Worm (Caenorhabditis elegans): Measurements from ENCODE around the gene nhx-3.

nhx-3 gene

ce11 chrV:7545187-7545586, at the start of gene nhx-3, which contains the start of gene C54F6.19:
Gene nhx-3, minus strand, starts transcription at chrV:7545523.
Gene C54F6.19, plus strand, starts transcription at chrV:7545487.
- TF ChIP-seq ets-7 (tag; optimal IDR thresholded peaks at IDR 0.05): no peak
- TF ChIP-seq ceh-13 (GFP tag; optimal IDR thresholded peaks at IDR 0.05): no peak
- no peak for TF ChIP-seq hnd-1 (tag; optimal IDR thresholded peaks at IDR 0.05)
- no peak for TF ChIP-seq B0310.2 (tag; optimal IDR thresholded peaks at IDR 0.05)
- no peak for TF ChIP-seq tbx-11 (GFP tag; IDR thresholded peaks at IDR 0.05)
- TF ChIP-seq F13C5.2 (tag; optimal IDR thresholded peaks at IDR 0.05): no peak
- TF ChIP-seq hmg-4 (GFP tag; optimal IDR thresholded peaks at IDR 0.05): no peak
- TF ChIP-seq ceh-36 (tag; optimal IDR thresholded peaks at IDR 0.05): no peak
- TF ChIP-seq tbx-37 (GFP tag; conservative IDR thresholded peaks at IDR 0.05): no peak
- no peak for TF ChIP-seq scrt-1 (GFP tag; IDR thresholded peaks at IDR 0.05)

ce11 chrV:7590454-7590853, 45.1 kb upstream of the nhx-3 start, which contains the start of gene C50E3.6:
Gene C50E3.6, minus strand, starts transcription at chrV:7590554.
- no peak for TF ChIP-seq ceh-36 (tag; optimal IDR thresholded peaks at IDR 0.05)
- TF ChIP-seq tra-4 (tag; optimal IDR thresholded peaks at IDR 0.05): no peak

ce11 chrV:7587637-7588036, 42.3 kb upstream of the nhx-3 start, which contains the start of the genes F19F10.11 and C50E3.5:
Gene F19F10.11, minus strand, starts transcription at chrV:7587704.
Gene C50E3.5, plus strand, starts transcription at chrV:7587996.
- TF ChIP-seq F13C5.2 (tag; optimal IDR thresholded peaks at IDR 0.05) (peak; percentile 34), hmbx-1 (tag; optimal IDR thresholded peaks at IDR 0.05) (no peak), ceh-13 (GFP tag; optimal IDR thresholded peaks at IDR 0.05) (no peak)

ce11 chrV:7580378-7580777, 35.1 kb upstream of the nhx-3 start, which contains the start of gene ets-6:
Gene ets-6, minus strand, starts transcription at chrV:7580546.
- TF ChIP-seq ceh-13 (GFP tag; optimal IDR thresholded peaks at IDR 0.05) (no peak), F13C5.2 (tag; optimal IDR thresholded peaks at IDR 0.05) (no peak), aly-1 (tag; optimal IDR thresholded peaks at IDR 0.05) (no peak), ceh-36 (tag; optimal IDR thresholded peaks at IDR 0.05) (no peak), ama-1 (optimal IDR thresholded peaks at IDR 0.05) (no peak), tra-4 (tag; optimal IDR thresholded peaks at IDR 0.05) (no peak), ets-7 (tag; optimal IDR thresholded peaks at IDR 0.05) (no peak), hmbx-1 (tag; optimal IDR thresholded peaks at IDR 0.05) (no peak)

- no peak for TF ChIP-seq ets-7 (tag; optimal IDR thresholded peaks at IDR 0.05)
- TF ChIP-seq hnd-1 (tag; optimal IDR thresholded peaks at IDR 0.05): no peak
- TF ChIP-seq ceh-13 (GFP tag; optimal IDR thresholded peaks at IDR 0.05): no peak
- TF ChIP-seq tbx-11 (GFP tag; IDR thresholded peaks at IDR 0.05): no peak
- TF ChIP-seq ceh-36 (tag; optimal IDR thresholded peaks at IDR 0.05): no peak
- no peak for TF ChIP-seq F13C5.2 (tag; optimal IDR thresholded peaks at IDR 0.05)
- TF ChIP-seq aly-1 (tag; optimal IDR thresholded peaks at IDR 0.05): no peak
- no peak for TF ChIP-seq tra-4 (tag; optimal IDR thresholded peaks at IDR 0.05)
- no peak for TF ChIP-seq hmbx-1 (tag; optimal IDR thresholded peaks at IDR 0.05)
- no peak for TF ChIP-seq pes-1 (GFP tag; IDR thresholded peaks at IDR 0.05)
- no peak for TF ChIP-seq flt-1 (GFP tag; IDR thresholded peaks at IDR 0.05)
- no peak for TF ChIP-seq ama-1 (optimal IDR thresholded peaks at IDR 0.05)
- TF ChIP-seq hmg-4 (GFP tag; optimal IDR thresholded peaks at IDR 0.05): no peak
- no peak for TF ChIP-seq scrt-1 (GFP tag; IDR thresholded peaks at IDR 0.05)
- no peak for TF ChIP-seq sea-1 (GFP tag; conservative IDR thresholded peaks at IDR 0.05)
- no peak for TF ChIP-seq tbx-37 (GFP tag; conservative IDR thresholded peaks at IDR 0.05)
- TF ChIP-seq B0310.2 (tag; optimal IDR thresholded peaks at IDR 0.05): no peak
These were observed 30.2 kb upstream of the nhx-3 start, which contains the start of the genes snu-66 and ints-9 for ce11 chrV:7575563-7575962. Gene snu-66, minus strand, starts transcription at chrV:7575670. Gene ints-9, plus strand, starts transcription at chrV:7575802.

ce11 chrV:7570955-7571354, 25.6 kb upstream of the nhx-3 start, which contains the start of gene F19F10.14:
Gene F19F10.14, minus strand, starts transcription at chrV:7571055.
- TF ChIP-seq ceh-13 (GFP tag; optimal IDR thresholded peaks at IDR 0.05): no peak
- no peak for TF ChIP-seq F13C5.2 (tag; optimal IDR thresholded peaks at IDR 0.05)
- no peak for TF ChIP-seq hnd-1 (tag; optimal IDR thresholded peaks at IDR 0.05)
- TF ChIP-seq B0310.2 (tag; optimal IDR thresholded peaks at IDR 0.05): no peak
- TF ChIP-seq tra-4 (tag; optimal IDR thresholded peaks at IDR 0.05): no peak
- no peak for TF ChIP-seq scrt-1 (GFP tag; IDR thresholded peaks at IDR 0.05)

- TF ChIP-seq ets-7 (tag; optimal IDR thresholded peaks at IDR 0.05) (no peak), hmbx-1 (tag; optimal IDR thresholded peaks at IDR 0.05) (no peak), ceh-36 (tag; optimal IDR thresholded peaks at IDR 0.05) (no peak), tbx-11 (GFP tag; IDR thresholded peaks at IDR 0.05) (no peak), B0310.2 (tag; optimal IDR thresholded peaks at IDR 0.05) (no peak), tbx-37 (GFP tag; conservative IDR thresholded peaks at IDR 0.05) (no peak)
These were observed 25.0 kb upstream of the nhx-3 start, which contains the start of gene clec-212 for ce11 chrV:7570290-7570689. Gene clec-212, minus strand, starts transcription at chrV:7570390.

ce11 chrV:7562947-7563346, 17.6 kb upstream of the nhx-3 start, which contains the start of gene F19F10.1:
Gene F19F10.1, plus strand, starts transcription at chrV:7563247.
- TF ChIP-seq hmbx-1 (tag; optimal IDR thresholded peaks at IDR 0.05) (no peak), hnd-1 (tag; optimal IDR thresholded peaks at IDR 0.05) (no peak), tbx-11 (GFP tag; IDR thresholded peaks at IDR 0.05) (no peak), B0310.2 (tag; optimal IDR thresholded peaks at IDR 0.05) (no peak), ama-1 (optimal IDR thresholded peaks at IDR 0.05) (no peak), tbx-37 (GFP tag; conservative IDR thresholded peaks at IDR 0.05) (no peak), aly-1 (tag; optimal IDR thresholded peaks at IDR 0.05) (no peak)

ce11 chrV:7558693-7559092, 13.4 kb upstream of the nhx-3 start, which contains the start of gene ets-7:
Gene ets-7, minus strand, starts transcription at chrV:7558793.
- no peak for TF ChIP-seq hmg-4 (GFP tag; optimal IDR thresholded peaks at IDR 0.05)
- no peak for TF ChIP-seq hmbx-1 (tag; optimal IDR thresholded peaks at IDR 0.05)
- no peak for TF ChIP-seq scrt-1 (GFP tag; IDR thresholded peaks at IDR 0.05)
- no peak for TF ChIP-seq tbx-37 (GFP tag; conservative IDR thresholded peaks at IDR 0.05)
- TF ChIP-seq tbx-11 (GFP tag; IDR thresholded peaks at IDR 0.05): no peak
- no peak for TF ChIP-seq aly-1 (tag; optimal IDR thresholded peaks at IDR 0.05)
- no peak for TF ChIP-seq ets-7 (tag; optimal IDR thresholded peaks at IDR 0.05)
